Worm (Caenorhabditis elegans) whole organism, mixed stage, embryonic: ENCODE measurements around the gene dod-6.

ENCODE experiments used
- elt-3 ChIP-seq: fragments of 150-350 bp; optimal IDR thresholded peaks from 2 replicates; lab custom pipeline; 2014; ENCODE audit warnings: missing biosample characterization, missing genetic modification characterization
- lin-13 ChIP-seq: fragments of 150-350 bp; optimal IDR thresholded peaks from 2 replicates; lab custom pipeline; 2014; ENCODE audit warnings: missing biosample characterization, missing genetic modification characterization
- nhr-28 ChIP-seq: fragments of 150-350 bp; optimal IDR thresholded peaks from 2 replicates; lab custom pipeline; 2014; ENCODE audit warnings: missing biosample characterization, missing genetic modification characterization
- pha-4 ChIP-seq: fragments of 150-350 bp; optimal IDR thresholded peaks from 2 replicates; lab custom pipeline; 2018; ENCODE audit warnings: missing biosample characterization, missing genetic modification reagents, missing genetic modification characterization
- unc-120 ChIP-seq: sonication (generic microtip); optimal IDR thresholded peaks from 2 replicates; lab custom pipeline; 2017; ENCODE audit warnings: missing genetic modification characterization, missing compliant biosample characterization; ENCODE audit not compliant: poor library complexity, severe bottlenecking
- unc-39 ChIP-seq: fragments of 150-350 bp; optimal IDR thresholded peaks from 2 replicates; lab custom pipeline; 2014; ENCODE audit warnings: missing biosample characterization, missing genetic modification characterization
- unc-62 ChIP-seq: fragments of 150-350 bp; optimal IDR thresholded peaks from 2 replicates; lab custom pipeline; 2014; ENCODE audit warnings: missing biosample characterization, missing genetic modification reagents, missing genetic modification characterization
- ztf-11 ChIP-seq: fragments of 150-350 bp; optimal IDR thresholded peaks from 2 replicates; lab custom pipeline; 2014; ENCODE audit warnings: missing biosample characterization, missing genetic modification characterization

- no peak for TF ChIP-seq nhr-28 (tag; lab: Kevin White, UChicago)
- TF ChIP-seq unc-62 (GFP tag; lab: Kevin White, UChicago): no peak
- TF ChIP-seq pha-4: no peak
- TF ChIP-seq elt-3 (tag; lab: Kevin White, UChicago): no peak
- no peak for TF ChIP-seq unc-120 (tag; lab: Kevin White, UChicago)
- TF ChIP-seq unc-39 (tag; lab: Kevin White, UChicago): no peak
- TF ChIP-seq ztf-11 (tag; lab: Kevin White, UChicago): no peak
- no peak for TF ChIP-seq lin-13 (tag; lab: Kevin White, UChicago)
These were observed 42.6 kb downstream of the dod-6 start for ce11 chrIII:10240073-10240472.
